Worm (Caenorhabditis elegans) whole organism, mixed stage, embryonic: Measurements from ENCODE around the gene srg-46.

Source experiments
- M03D4.4 ChIP-seq: sonication (generic microtip); optimal IDR thresholded peaks from 2 replicates; lab custom pipeline; 2017; ENCODE audit warnings: mild to moderate bottlenecking, missing genetic modification characterization, missing compliant biosample characterization
- bed-3 ChIP-seq: fragments of 200-800 bp; sonication (Bioruptor generic); optimal IDR thresholded peaks from 3 replicates; lab custom pipeline; 2018; ENCODE audit warnings: mild to moderate bottlenecking, missing genetic modification characterization, moderate library complexity, missing compliant biosample characterization
- blmp-1 ChIP-seq: fragments of 150-350 bp; optimal IDR thresholded peaks from 2 replicates; lab custom pipeline; 2014; ENCODE audit warnings: missing biosample characterization, missing genetic modification characterization
- ceh-39 ChIP-seq: fragments of 150-350 bp; optimal IDR thresholded peaks from 2 replicates; lab custom pipeline; 2014; ENCODE audit warnings: missing biosample characterization, missing genetic modification characterization
- ceh-43 ChIP-seq: fragments of 200-800 bp; sonication (Bioruptor generic); optimal IDR thresholded peaks from 2 replicates; lab custom pipeline; 2018; ENCODE audit warnings: mild to moderate bottlenecking, missing genetic modification characterization, moderate library complexity, missing compliant biosample characterization
- ceh-83 ChIP-seq: fragments of 200-800 bp; sonication (Bioruptor generic); optimal IDR thresholded peaks from 2 replicates; lab custom pipeline; 2018; ENCODE audit warnings: mild to moderate bottlenecking, missing genetic modification characterization, missing compliant biosample characterization
- ces-1 ChIP-seq: fragments of 150-350 bp; optimal IDR thresholded peaks from 2 replicates; lab custom pipeline; 2014; ENCODE audit warnings: missing biosample characterization, missing genetic modification reagents, missing genetic modification characterization
- cnd-1 ChIP-seq: fragments of 200-800 bp; sonication (Bioruptor generic); optimal IDR thresholded peaks from 2 replicates; lab custom pipeline; 2018; ENCODE audit warnings: mild to moderate bottlenecking, missing genetic modification characterization, missing compliant biosample characterization
- elt-1 ChIP-seq: sonication (generic microtip); optimal IDR thresholded peaks from 2 replicates; lab custom pipeline; 2017; ENCODE audit warnings: missing genetic modification characterization, mild to moderate bottlenecking, missing compliant biosample characterization, antibody characterized with exemption, moderate library complexity, borderline replicate concordance; ENCODE audit not compliant: insufficient read depth
- elt-3 ChIP-seq: fragments of 150-350 bp; optimal IDR thresholded peaks from 2 replicates; lab custom pipeline; 2014; ENCODE audit warnings: missing biosample characterization, missing genetic modification characterization
- flh-1 ChIP-seq: fragments of 200-800 bp; sonication (Bioruptor generic); optimal IDR thresholded peaks from 2 replicates; lab custom pipeline; 2018; ENCODE audit warnings: mild to moderate bottlenecking, missing genetic modification characterization, moderate library complexity, missing compliant biosample characterization
- hlh-1 ChIP-seq: fragments of 150-350 bp; optimal IDR thresholded peaks from 2 replicates; lab custom pipeline; 2014; ENCODE audit warnings: missing biosample characterization, missing genetic modification reagents, missing genetic modification characterization
- lin-13 ChIP-seq: fragments of 150-350 bp; optimal IDR thresholded peaks from 2 replicates; lab custom pipeline; 2014; ENCODE audit warnings: missing biosample characterization, missing genetic modification characterization
- lin-32 ChIP-seq: fragments of 200-800 bp; sonication (Bioruptor generic); optimal IDR thresholded peaks from 2 replicates; lab custom pipeline; 2018; ENCODE audit warnings: mild to moderate bottlenecking, missing genetic modification characterization, missing compliant biosample characterization
- lsy-2 ChIP-seq: fragments of 150-350 bp; optimal IDR thresholded peaks from 2 replicates; lab custom pipeline; 2014; ENCODE audit warnings: missing biosample characterization, missing genetic modification characterization
- mab-5 ChIP-seq: fragments of 150-350 bp; optimal IDR thresholded peaks from 2 replicates; lab custom pipeline; 2014; ENCODE audit warnings: missing biosample characterization, missing genetic modification characterization
- mep-1 ChIP-seq: fragments of 150-350 bp; optimal IDR thresholded peaks from 2 replicates; lab custom pipeline; 2017; ENCODE audit warnings: missing biosample characterization, missing genetic modification reagents, missing genetic modification characterization, inconsistent platforms
- mls-2 ChIP-seq: sonication (generic microtip); optimal IDR thresholded peaks from 2 replicates; lab custom pipeline; 2016; ENCODE audit warnings: mild to moderate bottlenecking, missing genetic modification characterization, moderate library complexity, missing compliant biosample characterization
- nhr-2 ChIP-seq: fragments of 150-350 bp; optimal IDR thresholded peaks from 2 replicates; lab custom pipeline; 2014; ENCODE audit warnings: missing biosample characterization, missing genetic modification characterization
- nhr-237 ChIP-seq: fragments of 150-350 bp; optimal IDR thresholded peaks from 2 replicates; lab custom pipeline; 2014; ENCODE audit warnings: missing biosample characterization, missing genetic modification characterization
- nhr-76 ChIP-seq: sonication (generic microtip); optimal IDR thresholded peaks from 2 replicates; lab custom pipeline; 2017; ENCODE audit warnings: missing biosample characterization, missing genetic modification characterization
- pha-4 ChIP-seq: fragments of 150-350 bp; optimal IDR thresholded peaks from 2 replicates; lab custom pipeline; 2018; ENCODE audit warnings: missing biosample characterization, missing genetic modification reagents, missing genetic modification characterization
- sem-2 ChIP-seq: fragments of 200-800 bp; sonication (Bioruptor generic); optimal IDR thresholded peaks from 2 replicates; lab custom pipeline; 2018; ENCODE audit warnings: mild to moderate bottlenecking, missing genetic modification characterization, missing compliant biosample characterization
- snpc-4 ChIP-seq: fragments of 150-350 bp; optimal IDR thresholded peaks from 2 replicates; lab custom pipeline; 2014; ENCODE audit warnings: missing biosample characterization, missing genetic modification characterization
- sptf-1 ChIP-seq: sonication (generic microtip); optimal IDR thresholded peaks from 2 replicates; lab custom pipeline; 2017; ENCODE audit warnings: mild to moderate bottlenecking, missing genetic modification characterization, moderate library complexity, missing compliant biosample characterization
- unc-120 ChIP-seq: sonication (generic microtip); optimal IDR thresholded peaks from 2 replicates; lab custom pipeline; 2017; ENCODE audit warnings: missing genetic modification characterization, missing compliant biosample characterization; ENCODE audit not compliant: poor library complexity, severe bottlenecking
- unc-39 ChIP-seq: fragments of 150-350 bp; optimal IDR thresholded peaks from 2 replicates; lab custom pipeline; 2014; ENCODE audit warnings: missing biosample characterization, missing genetic modification characterization
- unc-62 ChIP-seq: fragments of 150-350 bp; optimal IDR thresholded peaks from 2 replicates; lab custom pipeline; 2014; ENCODE audit warnings: missing biosample characterization, missing genetic modification reagents, missing genetic modification characterization
- ztf-11 ChIP-seq: fragments of 150-350 bp; optimal IDR thresholded peaks from 2 replicates; lab custom pipeline; 2014; ENCODE audit warnings: missing biosample characterization, missing genetic modification characterization

The srg-46 gene

DNA sequence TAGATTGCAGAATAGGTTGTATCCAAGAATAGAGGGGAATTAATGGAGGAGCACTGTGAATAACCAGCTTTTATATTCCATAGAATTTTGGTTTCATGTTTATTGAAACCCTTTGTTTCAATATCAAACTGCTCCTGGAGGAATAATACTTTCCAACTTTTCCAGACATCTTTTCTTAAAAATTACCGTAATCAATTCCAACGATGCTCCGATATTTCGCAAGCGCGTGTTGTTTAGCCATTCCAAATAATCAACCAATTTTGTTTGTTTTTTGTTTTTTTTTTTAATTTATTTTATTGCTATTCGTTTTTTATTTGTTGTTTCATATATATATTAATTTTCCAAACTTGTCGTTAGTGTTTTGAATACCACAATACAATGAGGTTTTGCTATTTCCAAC lies 42.5 kb downstream of the srg-46 start, which contains the start of gene cutl-1:
Gene cutl-1 (minus strand): TSS at position 83 of the 400 bp plus-strand sequence.
- TF ChIP-seq M03D4.4 (tag; lab: Kevin White, UChicago) (no peak), lsy-2 (tag; lab: Kevin White, UChicago) (peak; percentile 4)

DNA sequence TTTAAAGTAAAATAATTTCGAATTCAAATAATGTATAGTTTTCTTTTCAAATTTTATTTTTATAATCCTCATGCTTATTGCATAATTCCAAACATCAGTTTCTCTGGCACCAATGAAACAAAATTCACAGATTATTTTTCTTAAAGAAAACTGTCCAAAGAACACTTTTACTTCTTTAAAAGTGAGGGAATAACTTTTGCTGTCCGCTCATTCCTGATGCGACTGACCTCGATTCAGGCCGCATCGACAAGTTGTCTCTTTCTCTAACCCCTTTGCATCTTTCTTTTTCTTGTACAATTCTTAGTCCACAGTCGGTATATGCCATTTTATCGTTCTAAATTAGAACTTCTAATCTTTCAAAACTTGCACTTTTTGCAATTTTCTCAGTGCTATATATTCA lies 43.0 kb downstream of the srg-46 start, which contains the start of gene F53F1.2:
Gene F53F1.2 (plus strand): TSS at position 306 of the 400 bp plus-strand sequence.
- no peak for TF ChIP-seq blmp-1 (tag; lab: Kevin White, UChicago)
- no peak for TF ChIP-seq snpc-4 (tag; lab: Kevin White, UChicago)
- TF ChIP-seq ceh-83 (GFP tag; lab: Kevin White, UChicago) = no peak
- TF ChIP-seq hlh-1 = no peak
- TF ChIP-seq elt-1 (tag; lab: Kevin White, UChicago) = no peak
- TF ChIP-seq ztf-11 (tag; lab: Kevin White, UChicago) = no peak
- no peak for TF ChIP-seq ceh-39 (tag; lab: Kevin White, UChicago)
- no peak for TF ChIP-seq ceh-43
- no peak for TF ChIP-seq nhr-237 (tag; lab: Kevin White, UChicago)
- no peak for TF ChIP-seq mab-5 (tag; lab: Kevin White, UChicago)
- TF ChIP-seq mep-1 (tag; lab: Kevin White, UChicago) = no peak
- no peak for TF ChIP-seq unc-39
- no peak for TF ChIP-seq lsy-2 (tag; lab: Kevin White, UChicago)
- no peak for TF ChIP-seq unc-120 (tag; lab: Kevin White, UChicago)
- no peak for TF ChIP-seq lin-32
- no peak for TF ChIP-seq nhr-2 (tag; lab: Kevin White, UChicago)
- TF ChIP-seq unc-62 (GFP tag; lab: Kevin White, UChicago) = no peak
- TF ChIP-seq sptf-1 (tag; lab: Kevin White, UChicago) = no peak
- TF ChIP-seq nhr-76 (tag; lab: Kevin White, UChicago) = no peak
- TF ChIP-seq bed-3 = no peak

DNA sequence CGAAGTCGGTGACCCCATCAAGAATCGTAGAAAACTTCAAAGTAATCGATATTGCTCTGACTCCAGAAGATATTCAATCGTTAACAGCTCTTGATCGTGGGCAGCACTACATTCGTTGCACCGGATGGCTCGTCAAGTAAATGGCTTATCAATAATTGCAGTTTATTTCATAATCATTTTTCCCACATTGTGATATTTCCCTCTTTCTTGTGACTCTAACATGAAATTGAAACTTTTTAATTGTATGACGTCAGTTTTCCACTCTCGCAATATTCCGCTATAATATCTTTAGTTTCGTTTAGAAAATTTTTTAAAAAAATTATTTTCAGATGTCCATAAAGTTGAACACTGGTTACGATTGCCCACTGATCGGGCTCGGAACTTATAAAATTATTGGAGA lies 44.4 kb downstream of the srg-46 start, which contains the start of gene F53F1.3:
Gene F53F1.3 (plus strand): TSS at position 330 of the 400 bp plus-strand sequence.
- TF ChIP-seq cnd-1 (tag; lab: Kevin White, UChicago) = no peak
- TF ChIP-seq lin-13 = no peak
- TF ChIP-seq mab-5 (tag; lab: Kevin White, UChicago) = no peak
- TF ChIP-seq hlh-1 = no peak
- TF ChIP-seq mls-2 (tag; lab: Kevin White, UChicago) = no peak
- no peak for TF ChIP-seq unc-62 (GFP tag; lab: Kevin White, UChicago)
- no peak for TF ChIP-seq elt-1 (tag; lab: Kevin White, UChicago)
- TF ChIP-seq nhr-2 (tag; lab: Kevin White, UChicago) = no peak
- no peak for TF ChIP-seq sem-2 (GFP tag; lab: Kevin White, UChicago)
- TF ChIP-seq snpc-4 (tag; lab: Kevin White, UChicago) = no peak
- TF ChIP-seq mep-1 (tag; lab: Kevin White, UChicago) = no peak
- no peak for TF ChIP-seq pha-4

DNA sequence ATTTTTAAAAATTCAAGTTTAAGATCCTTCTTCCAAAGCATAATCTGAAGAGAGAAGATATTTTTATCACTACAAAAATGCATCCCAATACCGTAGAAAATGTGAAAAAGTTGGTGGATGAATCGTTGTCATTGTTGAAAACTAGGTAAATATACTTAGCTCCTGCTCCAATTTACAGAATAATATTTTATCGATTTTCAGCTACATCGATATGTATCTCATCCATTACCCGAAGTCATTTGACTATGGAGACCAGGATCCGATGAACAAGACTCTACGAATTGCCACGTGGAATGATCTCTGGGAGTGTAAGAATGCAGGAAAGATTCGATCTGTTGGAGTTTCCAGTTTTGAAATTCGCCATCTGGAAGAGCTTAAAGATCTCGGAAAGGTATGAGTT lies 44.9 kb downstream of the srg-46 start:
- TF ChIP-seq ces-1 (GFP tag; lab: Kevin White, UChicago) (no peak), elt-3 (tag; lab: Kevin White, UChicago) (no peak)
- TF ChIP-seq, all 35 proteins: peak for 0

DNA sequence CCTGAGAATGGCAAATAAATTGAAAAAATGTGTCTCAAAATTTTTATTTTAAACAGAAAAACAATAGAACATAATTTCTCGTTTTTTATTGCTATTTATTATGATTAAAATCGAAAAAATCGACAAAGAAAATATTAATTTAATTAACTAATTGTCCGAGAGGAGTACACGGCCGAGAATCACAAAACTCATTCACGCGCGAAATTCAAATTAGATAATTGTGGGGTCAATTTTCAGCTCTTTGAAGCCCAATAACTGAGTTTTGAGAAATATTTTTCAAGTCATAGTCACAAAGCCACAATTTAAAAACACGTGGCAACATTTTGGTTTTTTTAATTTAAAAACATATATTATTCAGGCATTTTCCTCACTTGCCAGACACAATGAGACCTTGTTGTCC lies 45.6 kb downstream of the srg-46 start:
- TF ChIP-seq nhr-237 (tag; lab: Kevin White, UChicago) (no peak), ces-1 (GFP tag; lab: Kevin White, UChicago) (peak; percentile 68)

DNA sequence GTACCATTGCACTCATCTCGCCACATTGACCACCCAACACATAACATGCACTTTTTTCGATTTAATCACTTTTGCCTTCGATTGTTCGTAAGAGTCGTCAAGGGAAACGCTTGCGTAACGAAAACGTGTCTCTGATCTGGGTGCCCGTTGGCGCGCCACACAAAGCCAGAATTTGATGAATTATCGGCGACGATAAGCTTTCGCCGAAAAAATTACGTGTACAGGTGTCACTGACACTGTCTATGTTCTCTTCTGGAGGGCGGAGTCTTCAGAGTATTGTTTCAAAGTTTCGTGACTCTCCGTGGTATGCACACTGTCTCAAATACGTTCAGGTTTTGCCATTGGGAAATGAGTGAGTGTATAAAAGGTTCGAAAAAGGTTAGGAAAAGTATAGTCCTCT lies 47.2 kb downstream of the srg-46 start, which contains the start of gene F53F1.4:
Gene F53F1.4 (plus strand): TSS at position 390 of the 400 bp plus-strand sequence.
- TF ChIP-seq lin-32 = no peak
- no peak for TF ChIP-seq ces-1 (GFP tag; lab: Kevin White, UChicago)
- TF ChIP-seq mls-2 (tag; lab: Kevin White, UChicago) = no peak
- no peak for TF ChIP-seq ceh-83 (GFP tag; lab: Kevin White, UChicago)
- no peak for TF ChIP-seq flh-1 (GFP tag; lab: Kevin White, UChicago)
- no peak for TF ChIP-seq bed-3
- no peak for TF ChIP-seq snpc-4 (tag; lab: Kevin White, UChicago)
- no peak for TF ChIP-seq lin-13
- TF ChIP-seq, all 35 proteins: peak for 0
